Worm (Caenorhabditis elegans): ENCODE results near the gene Y61A9LA.10.

The Y61A9LA.10 gene

ce11 chrV:4590791-4591190 lies 24.8 kb downstream of the Y61A9LA.10 start:
- no peak for TF ChIP-seq gmeb-1 (tag; optimal IDR thresholded peaks at IDR 0.05)
- TF ChIP-seq ama-1 (optimal IDR thresholded peaks at IDR 0.05): no peak
- TF ChIP-seq lin-39 (tag; optimal IDR thresholded peaks at IDR 0.05): no peak
- TF ChIP-seq Y55F3AM.14 (GFP tag; optimal IDR thresholded peaks at IDR 0.05): no peak
- no peak for TF ChIP-seq egl-27 (tag; optimal IDR thresholded peaks at IDR 0.05)
- TF ChIP-seq C34F6.9 (tag; optimal IDR thresholded peaks at IDR 0.05): no peak
- no peak for TF ChIP-seq unc-39 (tag; optimal IDR thresholded peaks at IDR 0.05)
- no peak for TF ChIP-seq nhr-10 (tag; optimal IDR thresholded peaks at IDR 0.05)
- TF ChIP-seq nhr-12 (tag; optimal IDR thresholded peaks at IDR 0.05): no peak
- TF ChIP-seq ztf-1 (GFP tag; conservative IDR thresholded peaks at IDR 0.05): no peak
- no peak for TF ChIP-seq nhr-77 (tag; optimal IDR thresholded peaks at IDR 0.05)
- TF ChIP-seq alr-1 (tag; optimal IDR thresholded peaks at IDR 0.05): no peak
- TF ChIP-seq lsy-2 (tag; optimal IDR thresholded peaks at IDR 0.05): no peak
- no peak for TF ChIP-seq ceh-16 (tag; optimal IDR thresholded peaks at IDR 0.05)
- TF ChIP-seq snpc-4 (tag; optimal IDR thresholded peaks at IDR 0.05): no peak
- TF ChIP-seq fos-1 (tag; optimal IDR thresholded peaks at IDR 0.05): no peak
- TF ChIP-seq sma-3 (GFP tag; optimal IDR thresholded peaks at IDR 0.05): no peak
- no peak for TF ChIP-seq lin-11 (tag; optimal IDR thresholded peaks at IDR 0.05)
- TF ChIP-seq peb-1 (tag; optimal IDR thresholded peaks at IDR 0.05): no peak

ce11 chrV:4585009-4585408 lies 30.6 kb downstream of the Y61A9LA.10 start, which contains the start of gene Y61A9LA.1:
Gene Y61A9LA.1, plus strand, starts transcription at chrV:4585309.
- TF ChIP-seq lin-11 (tag; optimal IDR thresholded peaks at IDR 0.05) (no peak), unc-55 (GFP tag; optimal IDR thresholded peaks at IDR 0.05) (no peak), Y55F3AM.14 (GFP tag; optimal IDR thresholded peaks at IDR 0.05) (no peak), blmp-1 (tag; optimal IDR thresholded peaks at IDR 0.05; ENCODE audit: insufficient read depth) (no peak), nhr-21 (tag; optimal IDR thresholded peaks at IDR 0.05) (no peak), lsy-2 (tag; optimal IDR thresholded peaks at IDR 0.05) (no peak), elt-1 (tag; optimal IDR thresholded peaks at IDR 0.05) (no peak), ztf-1 (GFP tag; conservative IDR thresholded peaks at IDR 0.05) (no peak), dmd-4 (tag; optimal IDR thresholded peaks at IDR 0.05) (no peak), nhr-129 (tag; optimal IDR thresholded peaks at IDR 0.05) (no peak), fos-1 (tag; optimal IDR thresholded peaks at IDR 0.05) (no peak), nhr-237 (tag; optimal IDR thresholded peaks at IDR 0.05) (no peak), R02D3.7 (tag; optimal IDR thresholded peaks at IDR 0.05) (no peak), nhr-11 (tag; optimal IDR thresholded peaks at IDR 0.05) (no peak)

ce11 chrV:4580594-4580993 lies 35.0 kb downstream of the Y61A9LA.10 start:
- no peak for TF ChIP-seq ceh-16 (tag; optimal IDR thresholded peaks at IDR 0.05)
- TF ChIP-seq sma-9 (GFP tag; optimal IDR thresholded peaks at IDR 0.05): no peak
- no peak for TF ChIP-seq sma-9 (tag; optimal IDR thresholded peaks at IDR 0.05)
- TF ChIP-seq sem-4 (tag; optimal IDR thresholded peaks at IDR 0.05): no peak
- TF ChIP-seq aly-2 (tag; optimal IDR thresholded peaks at IDR 0.05): no peak

- TF ChIP-seq ztf-11 (tag; optimal IDR thresholded peaks at IDR 0.05): no peak
- TF ChIP-seq mdl-1 (tag; optimal IDR thresholded peaks at IDR 0.05): no peak
- no peak for TF ChIP-seq nhr-21 (tag; optimal IDR thresholded peaks at IDR 0.05)
- no peak for TF ChIP-seq aly-2 (tag; optimal IDR thresholded peaks at IDR 0.05)
- TF ChIP-seq unc-62 (GFP tag; optimal IDR thresholded peaks at IDR 0.05): no peak
- TF ChIP-seq mbf-1 (tag; optimal IDR thresholded peaks at IDR 0.05): no peak
- TF ChIP-seq nhr-237 (tag; optimal IDR thresholded peaks at IDR 0.05): no peak
- TF ChIP-seq lin-13 (GFP tag; optimal IDR thresholded peaks at IDR 0.05): no peak
- no peak for TF ChIP-seq skn-1 (tag; optimal IDR thresholded peaks at IDR 0.05)
- TF ChIP-seq sem-4 (tag; optimal IDR thresholded peaks at IDR 0.05): no peak
- TF ChIP-seq F13H6.1 (tag; optimal IDR thresholded peaks at IDR 0.05): no peak
- TF ChIP-seq sma-3 (GFP tag; optimal IDR thresholded peaks at IDR 0.05): no peak
- no peak for TF ChIP-seq C34F6.9 (tag; optimal IDR thresholded peaks at IDR 0.05)
- no peak for TF ChIP-seq crh-2 (tag; optimal IDR thresholded peaks at IDR 0.05)
- no peak for TF ChIP-seq egl-27 (tag; optimal IDR thresholded peaks at IDR 0.05)
- no peak for TF ChIP-seq nhr-77 (tag; optimal IDR thresholded peaks at IDR 0.05)
- TF ChIP-seq lin-39 (tag; optimal IDR thresholded peaks at IDR 0.05): no peak
- TF ChIP-seq ztf-4 (tag; optimal IDR thresholded peaks at IDR 0.05): no peak
- no peak for TF ChIP-seq zag-1 (tag; optimal IDR thresholded peaks at IDR 0.05)
- no peak for TF ChIP-seq unc-55 (GFP tag; optimal IDR thresholded peaks at IDR 0.05)
Measured at ce11 chrV:4575458-4575857, 40.2 kb downstream of the Y61A9LA.10 start.
